Fruit fly (Drosophila melanogaster) whole organism, wandering third instar larva: Measurements from ENCODE around the gene mio.

Experiments
- CG32264 ChIP-seq: fragments of 200-800 bp; sonication (Bioruptor generic); optimal IDR thresholded peaks from 2 replicates; lab custom pipeline; 2016; ENCODE audit warnings: missing biosample characterization, missing genetic modification characterization
- Hr83 ChIP-seq: fragments of 200-300 bp; sonication (Bioruptor generic); optimal IDR thresholded peaks from 2 replicates; lab custom pipeline; 2016; ENCODE audit warnings: missing biosample characterization, mild to moderate bottlenecking, missing genetic modification characterization, moderate library complexity; ENCODE audit not compliant: poor library complexity, severe bottlenecking
- OdsH ChIP-seq: fragments of 200-800 bp; sonication (Bioruptor generic); optimal IDR thresholded peaks from 2 replicates; lab custom pipeline; 2016; ENCODE audit warnings: missing biosample characterization, mild to moderate bottlenecking, missing genetic modification characterization
- br ChIP-seq: fragments of 200-800 bp; sonication (Bioruptor generic); optimal IDR thresholded peaks from 2 replicates; lab custom pipeline; 2016; ENCODE audit warnings: missing biosample characterization, missing genetic modification characterization
- lola ChIP-seq: fragments of >200 bp; optimal IDR thresholded peaks from 2 replicates; lab custom pipeline; 2017; ENCODE audit warnings: missing biosample characterization, missing genetic modification characterization
- pan ChIP-seq: fragments of >200 bp; optimal IDR thresholded peaks from 2 replicates; lab custom pipeline; 2017
- usp ChIP-seq: fragments of >200 bp; optimal IDR thresholded peaks from 2 replicates; lab custom pipeline; 2017; ENCODE audit warnings: missing biosample characterization, missing genetic modification characterization

dm6 chr2L:2184129-2184528 lies 33.0 kb upstream of the mio start:
- TF ChIP-seq lola (GFP tag; lab: Kevin White, UChicago) (no peak), OdsH (GFP tag; lab: Kevin White, UChicago) (no peak), Hr83 (GFP tag; lab: Kevin White, UChicago) (no peak), usp (GFP tag; lab: Kevin White, UChicago) (no peak), pan (lab: Kevin White, UChicago) (no peak), CG32264 (no peak), br (GFP tag; lab: Kevin White, UChicago) (no peak)
